Worm (Caenorhabditis elegans) whole organism, midembryonic: Measurements from ENCODE around the gene osta-2.

ENCODE experiments used
- T22C8.4 ChIP-seq: fragments of 200-800 bp; sonication (Bioruptor generic); IDR thresholded peaks from 2 replicates; pipeline ENCODE4 v1.3.6; 2022; ENCODE audit warnings: missing genetic modification characterization, missing compliant biosample characterization
- cog-1 ChIP-seq: sonication (generic microtip); optimal IDR thresholded peaks from 2 replicates; lab custom pipeline; 2016; ENCODE audit warnings: missing genetic modification characterization, missing compliant biosample characterization
- flt-1 ChIP-seq: fragments of 200-800 bp; sonication (Bioruptor generic); IDR thresholded peaks from 2 replicates; pipeline ENCODE4 v1.3.6; 2022; ENCODE audit warnings: missing genetic modification characterization, missing compliant biosample characterization
- klf-2 ChIP-seq: fragments of 200-800 bp; sonication (Bioruptor generic); conservative IDR thresholded peaks from 2 replicates; pipeline ENCODE4 v1.3.6; 2022; ENCODE audit warnings: missing genetic modification reagents, missing genetic modification characterization, missing compliant biosample characterization
- med-1 ChIP-seq: sonication (generic microtip); optimal IDR thresholded peaks from 2 replicates; lab custom pipeline; 2017; ENCODE audit warnings: missing genetic modification characterization, mild to moderate bottlenecking, missing compliant biosample characterization, antibody characterized with exemption, missing genetic modification reagents; ENCODE audit not compliant: insufficient read depth
- ref-1 ChIP-seq: fragments of 200-800 bp; sonication (Bioruptor generic); conservative IDR thresholded peaks from 2 replicates; pipeline ENCODE4 v1.3.6; 2022; ENCODE audit warnings: missing genetic modification reagents, missing genetic modification characterization, missing compliant biosample characterization
- tab-1 ChIP-seq: fragments of 200-800 bp; sonication (Bioruptor generic); IDR thresholded peaks from 2 replicates; pipeline ENCODE4 v1.3.6; 2022; ENCODE audit warnings: missing genetic modification characterization, missing compliant biosample characterization
- ztf-23 ChIP-seq: fragments of 200-800 bp; sonication (Bioruptor generic); IDR thresholded peaks from 2 replicates; pipeline ENCODE4 v1.3.6; 2022; ENCODE audit warnings: missing genetic modification reagents, missing genetic modification characterization, missing compliant biosample characterization
- ztf-29 ChIP-seq: fragments of 200-800 bp; sonication (Bioruptor generic); IDR thresholded peaks from 2 replicates; pipeline ENCODE4 v1.3.6; 2022; ENCODE audit warnings: missing genetic modification reagents, missing genetic modification characterization, missing compliant biosample characterization

DNA sequence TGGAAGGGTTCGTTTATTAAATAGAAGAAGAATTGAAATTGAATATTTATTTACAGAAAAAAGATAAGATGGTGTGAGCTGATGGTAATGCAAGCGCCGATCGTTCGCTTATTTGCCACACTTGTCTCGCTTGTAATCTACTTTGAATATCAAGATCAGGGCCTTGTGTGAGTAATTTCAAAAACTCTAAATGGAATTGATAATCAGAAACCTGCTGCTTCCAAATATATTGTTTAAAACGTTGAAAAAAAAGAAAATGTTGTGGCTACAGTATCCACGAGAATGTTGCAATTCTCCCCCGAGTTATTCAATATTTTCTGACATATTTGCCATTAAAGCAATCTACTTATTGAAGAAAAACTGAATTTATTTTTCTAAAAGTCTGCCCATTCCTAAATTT, 3.3 kb downstream of the osta-2 start:
- TF ChIP-seq klf-2, result no peak
- no peak for TF ChIP-seq med-1 (GFP tag; lab: Kevin White, UChicago)
- TF ChIP-seq ref-1 (GFP tag; lab: Robert Waterston, UW), result no peak
- no peak for TF ChIP-seq T22C8.4
- no peak for TF ChIP-seq tab-1 (GFP tag; lab: Robert Waterston, UW)
- no peak for TF ChIP-seq flt-1 (GFP tag; lab: Robert Waterston, UW)
- no peak for TF ChIP-seq cog-1 (tag; lab: Kevin White, UChicago)
- no peak for TF ChIP-seq ztf-29 (GFP tag; lab: Robert Waterston, UW)
- no peak for TF ChIP-seq ztf-23
